Worm (Caenorhabditis elegans) whole organism, late embryonic: ENCODE measurements around the gene lat-1.

Experiments
- C08G9.2 ChIP-seq: sonication (generic microtip); optimal IDR thresholded peaks from 2 replicates; lab custom pipeline; 2016; ENCODE audit warnings: mild to moderate bottlenecking, missing genetic modification characterization, moderate library complexity, missing compliant biosample characterization
- C38D4.7 ChIP-seq: fragments of 200-800 bp; sonication (Bioruptor generic); optimal IDR thresholded peaks from 2 replicates; lab custom pipeline; 2018; ENCODE audit warnings: mild to moderate bottlenecking, missing genetic modification characterization, moderate library complexity, missing compliant biosample characterization
- F13H6.1 ChIP-seq: sonication (generic microtip); optimal IDR thresholded peaks from 2 replicates; lab custom pipeline; 2016; ENCODE audit warnings: missing genetic modification characterization, missing compliant biosample characterization
- K02D7.2 ChIP-seq: sonication (generic microtip); optimal IDR thresholded peaks from 2 replicates; lab custom pipeline; 2017; ENCODE audit warnings: mild to moderate bottlenecking, missing genetic modification characterization, missing compliant biosample characterization
- T23F11.4 ChIP-seq: fragments of 200-800 bp; sonication (Bioruptor generic); optimal IDR thresholded peaks from 2 replicates; lab custom pipeline; 2018; ENCODE audit warnings: mild to moderate bottlenecking, missing genetic modification characterization, missing compliant biosample characterization
- ahr-1 ChIP-seq: sonication (generic microtip); optimal IDR thresholded peaks from 2 replicates; lab custom pipeline; 2016; ENCODE audit warnings: missing genetic modification characterization, missing compliant biosample characterization
- ceh-18 ChIP-seq: sonication (generic microtip); optimal IDR thresholded peaks from 2 replicates; lab custom pipeline; 2016; ENCODE audit warnings: missing genetic modification characterization, missing compliant biosample characterization
- ceh-19 ChIP-seq: fragments of 200-800 bp; sonication (Bioruptor generic); optimal IDR thresholded peaks from 2 replicates; lab custom pipeline; 2018; ENCODE audit warnings: mild to moderate bottlenecking, missing genetic modification characterization, missing compliant biosample characterization
- ceh-2 ChIP-seq: sonication (generic microtip); optimal IDR thresholded peaks from 2 replicates; lab custom pipeline; 2016; ENCODE audit warnings: missing genotype, missing genetic modification characterization, missing compliant biosample characterization
- ceh-24 ChIP-seq: sonication (generic microtip); optimal IDR thresholded peaks from 2 replicates; lab custom pipeline; 2016; ENCODE audit warnings: mild to moderate bottlenecking, missing genetic modification characterization, missing compliant biosample characterization
- ceh-30 ChIP-seq: fragments of 150-350 bp; optimal IDR thresholded peaks from 2 replicates; lab custom pipeline; 2014; ENCODE audit warnings: missing biosample characterization, missing genetic modification characterization
- ceh-31 ChIP-seq: sonication (generic microtip); optimal IDR thresholded peaks from 2 replicates; lab custom pipeline; 2016; ENCODE audit warnings: missing genetic modification characterization, missing compliant biosample characterization
- ceh-34 ChIP-seq: sonication (generic microtip); optimal IDR thresholded peaks from 2 replicates; lab custom pipeline; 2016; ENCODE audit warnings: mild to moderate bottlenecking, missing genetic modification characterization, missing compliant biosample characterization
- ceh-45 ChIP-seq: fragments of 200-800 bp; sonication (Bioruptor generic); IDR thresholded peaks from 2 replicates; pipeline ENCODE4 v1.3.6; 2022; ENCODE audit warnings: missing genetic modification reagents, missing genetic modification characterization, missing compliant biosample characterization
- ceh-6 ChIP-seq: fragments of 200-800 bp; sonication (Bioruptor generic); optimal IDR thresholded peaks from 2 replicates; lab custom pipeline; 2018; ENCODE audit warnings: mild to moderate bottlenecking, missing genetic modification characterization, missing compliant biosample characterization
- ceh-9 ChIP-seq: sonication (generic microtip); optimal IDR thresholded peaks from 2 replicates; lab custom pipeline; 2016; ENCODE audit warnings: mild to moderate bottlenecking, missing genetic modification characterization, inconsistent platforms, missing compliant biosample characterization
- che-1 ChIP-seq: sonication (generic microtip); optimal IDR thresholded peaks from 2 replicates; lab custom pipeline; 2016; ENCODE audit warnings: mild to moderate bottlenecking, missing genetic modification characterization, missing compliant biosample characterization
- dmd-4 ChIP-seq: sonication (generic microtip); optimal IDR thresholded peaks from 2 replicates; lab custom pipeline; 2016; ENCODE audit warnings: borderline replicate concordance, missing genetic modification characterization, missing compliant biosample characterization
- dve-1 ChIP-seq: sonication (generic microtip); optimal IDR thresholded peaks from 2 replicates; lab custom pipeline; 2017; ENCODE audit warnings: antibody characterized with exemption, mild to moderate bottlenecking, missing genetic modification characterization, missing compliant biosample characterization
- elt-4 ChIP-seq: sonication (generic microtip); optimal IDR thresholded peaks from 2 replicates; lab custom pipeline; 2016; ENCODE audit warnings: missing genetic modification characterization, missing compliant biosample characterization
- ets-4 ChIP-seq: sonication (generic microtip); optimal IDR thresholded peaks from 2 replicates; lab custom pipeline; 2016; ENCODE audit warnings: missing genetic modification characterization, missing compliant biosample characterization
- fax-1 ChIP-seq: sonication (generic microtip); optimal IDR thresholded peaks from 2 replicates; lab custom pipeline; 2016; ENCODE audit warnings: missing genotype, missing genetic modification characterization, missing compliant biosample characterization
- fkh-10 ChIP-seq: fragments of 150-350 bp; optimal IDR thresholded peaks from 2 replicates; lab custom pipeline; 2014; ENCODE audit warnings: missing biosample characterization, missing genetic modification reagents, missing genetic modification characterization
- gmeb-2 ChIP-seq: sonication (generic microtip); optimal IDR thresholded peaks from 2 replicates; lab custom pipeline; 2016; ENCODE audit warnings: missing genetic modification characterization, inconsistent platforms, missing compliant biosample characterization
- hlh-15 ChIP-seq: sonication (generic microtip); optimal IDR thresholded peaks from 2 replicates; lab custom pipeline; 2016; ENCODE audit warnings: missing genetic modification characterization, missing compliant biosample characterization
- hlh-30 ChIP-seq: sonication (generic microtip); optimal IDR thresholded peaks from 2 replicates; lab custom pipeline; 2017; ENCODE audit warnings: antibody characterized with exemption, missing genetic modification characterization, missing compliant biosample characterization; ENCODE audit not compliant: insufficient read depth
- hlh-8 ChIP-seq: sonication (generic microtip); optimal IDR thresholded peaks from 2 replicates; lab custom pipeline; 2016; ENCODE audit warnings: missing genotype, missing genetic modification characterization, missing compliant biosample characterization
- lim-6 ChIP-seq: sonication (generic microtip); optimal IDR thresholded peaks from 2 replicates; lab custom pipeline; 2016; ENCODE audit warnings: missing genetic modification characterization, missing compliant biosample characterization
- lin-11 ChIP-seq: fragments of 200-800 bp; sonication (Bioruptor generic); optimal IDR thresholded peaks from 2 replicates; lab custom pipeline; 2018; ENCODE audit warnings: mild to moderate bottlenecking, missing genetic modification characterization, missing compliant biosample characterization
- madf-2 ChIP-seq: sonication (generic microtip); optimal IDR thresholded peaks from 2 replicates; lab custom pipeline; 2017; ENCODE audit warnings: missing genetic modification characterization, missing compliant biosample characterization
- mec-3 ChIP-seq: sonication (generic microtip); optimal IDR thresholded peaks from 2 replicates; lab custom pipeline; 2016; ENCODE audit warnings: borderline replicate concordance, missing genetic modification characterization, missing compliant biosample characterization
- nfya-1 ChIP-seq: sonication (generic microtip); optimal IDR thresholded peaks from 2 replicates; lab custom pipeline; 2017; ENCODE audit warnings: missing genetic modification characterization, mild to moderate bottlenecking, missing compliant biosample characterization, antibody characterized with exemption, moderate library complexity
- nhr-11 ChIP-seq: fragments of 150-350 bp; optimal IDR thresholded peaks from 2 replicates; lab custom pipeline; 2014; ENCODE audit warnings: missing biosample characterization, missing genetic modification characterization
- odd-2 ChIP-seq: sonication (generic microtip); optimal IDR thresholded peaks from 2 replicates; lab custom pipeline; 2017; ENCODE audit warnings: antibody characterized with exemption, mild to moderate bottlenecking, missing genetic modification characterization, missing compliant biosample characterization
- pat-9 ChIP-seq: fragments of 200-800 bp; sonication (Bioruptor generic); optimal IDR thresholded peaks from 2 replicates; lab custom pipeline; 2018; ENCODE audit warnings: mild to moderate bottlenecking, missing genetic modification characterization, moderate library complexity, missing compliant biosample characterization
- pax-1 ChIP-seq: fragments of 150-350 bp; optimal IDR thresholded peaks from 2 replicates; lab custom pipeline; 2014; ENCODE audit warnings: missing biosample characterization, missing genetic modification characterization
- pha-2 ChIP-seq: sonication (generic microtip); optimal IDR thresholded peaks from 2 replicates; lab custom pipeline; 2017; ENCODE audit warnings: mild to moderate bottlenecking, missing genetic modification characterization, missing compliant biosample characterization
- pha-4 ChIP-seq: fragments of 150-350 bp; optimal IDR thresholded peaks from 2 replicates; lab custom pipeline; 2018; ENCODE audit warnings: missing biosample characterization, missing genetic modification reagents, missing genetic modification characterization
- pqm-1 ChIP-seq: sonication (generic microtip); optimal IDR thresholded peaks from 2 replicates; lab custom pipeline; 2016; ENCODE audit warnings: missing genetic modification characterization, missing compliant biosample characterization
- pros-1 ChIP-seq: fragments of 150-350 bp; optimal IDR thresholded peaks from 2 replicates; lab custom pipeline; 2014; ENCODE audit warnings: missing biosample characterization, missing genetic modification reagents, missing genetic modification characterization
- ref-2 ChIP-seq: sonication (generic microtip); optimal IDR thresholded peaks from 2 replicates; lab custom pipeline; 2016; ENCODE audit warnings: missing genetic modification characterization, missing compliant biosample characterization
- rnt-1 ChIP-seq: sonication (generic microtip); optimal IDR thresholded peaks from 2 replicates; lab custom pipeline; 2016; ENCODE audit warnings: missing genetic modification characterization, missing compliant biosample characterization
- sox-2 ChIP-seq: fragments of 200-800 bp; sonication (Bioruptor generic); IDR thresholded peaks from 2 replicates; pipeline ENCODE4 v1.3.6; 2022; ENCODE audit warnings: missing genetic modification reagents, missing genetic modification characterization, missing compliant biosample characterization
- sox-4 ChIP-seq: sonication (generic microtip); optimal IDR thresholded peaks from 2 replicates; lab custom pipeline; 2017; ENCODE audit warnings: mild to moderate bottlenecking, missing genetic modification characterization, inconsistent platforms, missing compliant biosample characterization
- syd-9 ChIP-seq: sonication (generic microtip); optimal IDR thresholded peaks from 2 replicates; lab custom pipeline; 2016; ENCODE audit warnings: mild to moderate bottlenecking, missing genetic modification characterization, moderate library complexity, missing compliant biosample characterization
- tbx-2 ChIP-seq: sonication (generic microtip); optimal IDR thresholded peaks from 2 replicates; lab custom pipeline; 2016; ENCODE audit warnings: missing genetic modification characterization, missing compliant biosample characterization
- tbx-7 ChIP-seq: sonication (generic microtip); optimal IDR thresholded peaks from 2 replicates; lab custom pipeline; 2016; ENCODE audit warnings: missing genotype, missing genetic modification characterization, missing compliant biosample characterization
- ttx-3 ChIP-seq: sonication (generic microtip); optimal IDR thresholded peaks from 2 replicates; lab custom pipeline; 2016; ENCODE audit warnings: missing genetic modification reagents, missing genetic modification characterization, missing compliant biosample characterization
- unc-42 ChIP-seq: sonication (generic microtip); optimal IDR thresholded peaks from 2 replicates; lab custom pipeline; 2016; ENCODE audit warnings: missing genotype, missing genetic modification characterization, missing compliant biosample characterization
- unc-55 ChIP-seq: sonication (generic microtip); optimal IDR thresholded peaks from 2 replicates; lab custom pipeline; 2017; ENCODE audit warnings: missing biosample characterization, missing genetic modification reagents, missing genetic modification characterization
- unc-86 ChIP-seq: sonication (generic microtip); optimal IDR thresholded peaks from 2 replicates; lab custom pipeline; 2016; ENCODE audit warnings: missing genetic modification characterization, missing compliant biosample characterization
- ztf-16 ChIP-seq: sonication (generic microtip); optimal IDR thresholded peaks from 2 replicates; lab custom pipeline; 2017; ENCODE audit warnings: missing genetic modification characterization, missing compliant biosample characterization

The lat-1 gene

DNA sequence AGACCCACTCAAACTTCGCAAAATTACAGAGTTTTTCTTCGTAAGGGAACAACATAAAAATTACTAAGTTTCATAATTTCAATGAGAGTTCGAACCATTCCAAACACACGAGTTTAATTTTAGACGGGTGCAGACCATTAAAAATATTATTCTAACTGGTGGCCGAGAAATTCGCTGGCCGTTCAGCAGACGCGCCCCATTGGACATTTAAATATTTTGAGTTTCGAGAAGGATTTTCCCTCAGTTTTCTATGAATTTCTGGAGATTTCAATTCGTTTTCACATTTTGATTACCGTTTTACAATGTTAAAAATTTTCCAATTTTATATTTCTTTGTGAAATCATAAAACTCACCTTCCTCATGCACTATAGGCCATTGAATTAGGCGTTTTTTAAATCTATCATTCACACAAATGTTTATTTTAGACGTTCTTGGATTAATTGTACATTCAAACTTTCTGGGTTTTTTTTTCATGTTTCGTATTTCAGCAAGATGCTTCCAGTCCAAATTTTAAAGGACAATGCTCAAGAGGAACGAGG, 30.7 kb downstream of the lat-1 start, which contains the start of gene cct-2 (continued):
- TF ChIP-seq elt-4 (no peak), ceh-31 (tag; lab: Kevin White, UChicago) (peak; percentile 86), unc-55 (GFP tag; lab: Kevin White, UChicago) (no peak), fax-1 (tag; lab: Kevin White, UChicago) (no peak), ceh-19 (GFP tag; lab: Kevin White, UChicago) (no peak), fkh-10 (GFP tag; lab: Kevin White, UChicago) (no peak), mec-3 (tag; lab: Kevin White, UChicago) (no peak), T23F11.4 (GFP tag; lab: Kevin White, UChicago) (no peak), che-1 (tag; lab: Kevin White, UChicago) (no peak), nhr-11 (tag; lab: Kevin White, UChicago) (no peak), pax-1 (no peak), pha-4 (tag; lab: Kevin White, UChicago) (no peak), ceh-18 (tag; lab: Kevin White, UChicago) (peak; percentile 35), pros-1 (tag; lab: Kevin White, UChicago) (no peak), ets-4 (tag; lab: Kevin White, UChicago) (peak; percentile 59), pqm-1 (tag; lab: Kevin White, UChicago) (no peak), ceh-30 (no peak), ceh-34 (tag; lab: Kevin White, UChicago) (peak; percentile 20), ref-2 (tag; lab: Kevin White, UChicago) (no peak), hlh-30 (tag; lab: Kevin White, UChicago) (no peak), ceh-24 (tag; lab: Kevin White, UChicago) (no peak), syd-9 (tag; lab: Kevin White, UChicago) (no peak), unc-42 (tag; lab: Kevin White, UChicago) (peak; percentile 14), lin-11 (no peak), C08G9.2 (tag; lab: Kevin White, UChicago) (peak; percentile 70), hlh-8 (tag; lab: Kevin White, UChicago) (no peak), rnt-1 (tag; lab: Kevin White, UChicago) (peak; percentile 38), K02D7.2 (tag; lab: Kevin White, UChicago) (no peak), madf-2 (tag; lab: Kevin White, UChicago) (no peak), nfya-1 (tag; lab: Kevin White, UChicago) (no peak), ceh-9 (tag; lab: Kevin White, UChicago) (no peak), ztf-16 (tag; lab: Kevin White, UChicago) (peak; percentile 2), C38D4.7 (GFP tag; lab: Kevin White, UChicago) (no peak), pha-2 (tag; lab: Kevin White, UChicago) (no peak), dmd-4 (no peak), tbx-7 (tag; lab: Kevin White, UChicago) (peak; percentile 70), ahr-1 (tag; lab: Kevin White, UChicago) (no peak), ttx-3 (tag; lab: Kevin White, UChicago) (no peak), dve-1 (tag; lab: Kevin White, UChicago) (no peak), sox-4 (tag; lab: Kevin White, UChicago) (no peak), hlh-15 (tag; lab: Kevin White, UChicago) (no peak), ceh-45 (GFP tag; lab: Robert Waterston, UW) (no peak), ceh-2 (tag; lab: Kevin White, UChicago) (peak; percentile 46), gmeb-2 (no peak), F13H6.1 (tag; lab: Kevin White, UChicago) (no peak), ceh-6 (no peak), unc-86 (tag; lab: Kevin White, UChicago) (no peak), lim-6 (tag; lab: Kevin White, UChicago) (no peak), tbx-2 (tag; lab: Kevin White, UChicago) (peak; percentile 63), pat-9 (tag; lab: Kevin White, UChicago) (no peak), odd-2 (tag; lab: Kevin White, UChicago) (no peak), sox-2 (GFP tag; lab: Robert Waterston, UW) (no peak)
